Worm (Caenorhabditis elegans): ENCODE results near the gene gly-10.
A peak's percentile ranks its signal among the peaks of the same experiment; 100 is the strongest.

- TF ChIP-seq unc-62 (GFP tag; optimal IDR thresholded peaks at IDR 0.05 in 1 of 2) (peak in 1 of 2 experiments; percentile 86), unc-62 (tag; optimal IDR thresholded peaks at IDR 0.05) (no peak), unc-39 (tag; optimal IDR thresholded peaks at IDR 0.05) (no peak), unc-130 (GFP tag; optimal IDR thresholded peaks at IDR 0.05) (no peak), ama-1 (optimal IDR thresholded peaks at IDR 0.05) (no peak), ces-1 (GFP tag; optimal IDR thresholded peaks at IDR 0.05) (no peak), hmg-1.1 (GFP tag; IDR thresholded peaks at IDR 0.05) (no peak), skn-1 (tag; optimal IDR thresholded peaks at IDR 0.05) (no peak)
Observed at ce11 chrIV:13763449-13763848, 15.4 kb upstream of the gly-10 start.
